Fruit fly (Drosophila melanogaster): Measurements from ENCODE around the gene AIF.

AIF gene

DNA sequence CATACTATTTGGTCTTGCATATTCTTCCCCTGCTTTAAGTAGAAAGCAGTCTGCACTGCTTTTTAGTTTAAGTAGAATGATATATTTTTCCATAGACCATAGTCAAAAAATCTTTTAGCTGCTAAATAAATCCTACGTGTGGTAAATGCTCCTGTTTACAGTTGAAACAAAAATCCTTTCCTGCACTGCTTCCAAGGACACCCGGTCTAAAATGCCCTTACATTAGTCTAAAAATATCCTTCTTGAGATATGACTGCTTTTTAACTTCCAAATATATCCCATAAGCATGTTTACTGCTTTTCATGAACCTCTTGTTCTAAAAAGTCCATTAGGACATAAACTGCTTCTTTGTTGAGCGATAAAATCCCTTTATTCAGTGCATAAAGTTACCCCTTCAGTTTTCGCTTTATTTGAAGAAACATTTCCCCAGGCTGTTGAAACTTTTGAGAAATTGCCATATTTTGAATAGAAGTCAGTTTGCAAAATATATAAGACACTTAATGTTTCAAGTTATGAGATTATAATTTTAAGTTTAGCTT lies 41.1 kb upstream of the AIF start:
- peak; percentile 87 for TF ChIP-seq CG11504 (tag; optimal IDR thresholded peaks at IDR 0.05)
- no peak for TF ChIP-seq CG4730 (GFP tag; IDR thresholded peaks at IDR 0.05)
- no peak for TF ChIP-seq klu (GFP tag; IDR thresholded peaks at IDR 0.05)
- no peak for TF ChIP-seq CG31441 (GFP tag; IDR thresholded peaks at IDR 0.05)
- no peak for TF ChIP-seq Six4 (GFP tag; optimal IDR thresholded peaks at IDR 0.05)
- no peak for TF ChIP-seq CG14667 (GFP tag; IDR thresholded peaks at IDR 0.05)
- peak; percentile 87 for TF ChIP-seq CG31365 (tag; optimal IDR thresholded peaks at IDR 0.05)
- TF ChIP-seq fd3F (GFP tag; optimal IDR thresholded peaks at IDR 0.05) = no peak
- no peak for TF ChIP-seq ham (GFP tag; IDR thresholded peaks at IDR 0.05)
- no peak for TF ChIP-seq CG17385 (GFP tag; optimal IDR thresholded peaks at IDR 0.05)
- no peak for TF ChIP-seq CG4617 (GFP tag; optimal IDR thresholded peaks at IDR 0.05; ENCODE audit: borderline replicate concordance)
- TF ChIP-seq seq (GFP tag; IDR thresholded peaks at IDR 0.05) = no peak

DNA sequence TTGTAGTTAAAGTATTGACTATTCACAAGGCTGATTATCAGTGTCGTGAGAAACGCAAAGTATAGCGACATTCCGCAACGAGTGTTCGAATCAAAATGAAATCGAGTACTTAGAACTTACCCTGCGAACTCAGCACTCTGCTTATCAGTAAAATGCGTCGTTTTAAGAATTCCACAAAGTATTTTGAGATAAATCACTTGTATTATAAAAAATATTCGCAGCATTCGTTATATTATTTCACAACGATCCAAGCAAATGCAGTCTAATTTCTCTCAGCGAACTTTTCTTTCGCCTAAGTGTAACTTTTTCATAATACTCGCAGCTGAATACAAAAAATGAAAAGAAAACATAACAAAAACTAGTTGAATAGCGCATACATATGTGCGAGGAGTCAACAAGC lies 22.4 kb upstream of the AIF start, which contains the start of gene CG4259:
CG4259 (minus strand) TSS at position 101 of the 400 bp plus-strand sequence.
- TF ChIP-seq zf30C (GFP tag; optimal IDR thresholded peaks at IDR 0.05) = no peak

DNA sequence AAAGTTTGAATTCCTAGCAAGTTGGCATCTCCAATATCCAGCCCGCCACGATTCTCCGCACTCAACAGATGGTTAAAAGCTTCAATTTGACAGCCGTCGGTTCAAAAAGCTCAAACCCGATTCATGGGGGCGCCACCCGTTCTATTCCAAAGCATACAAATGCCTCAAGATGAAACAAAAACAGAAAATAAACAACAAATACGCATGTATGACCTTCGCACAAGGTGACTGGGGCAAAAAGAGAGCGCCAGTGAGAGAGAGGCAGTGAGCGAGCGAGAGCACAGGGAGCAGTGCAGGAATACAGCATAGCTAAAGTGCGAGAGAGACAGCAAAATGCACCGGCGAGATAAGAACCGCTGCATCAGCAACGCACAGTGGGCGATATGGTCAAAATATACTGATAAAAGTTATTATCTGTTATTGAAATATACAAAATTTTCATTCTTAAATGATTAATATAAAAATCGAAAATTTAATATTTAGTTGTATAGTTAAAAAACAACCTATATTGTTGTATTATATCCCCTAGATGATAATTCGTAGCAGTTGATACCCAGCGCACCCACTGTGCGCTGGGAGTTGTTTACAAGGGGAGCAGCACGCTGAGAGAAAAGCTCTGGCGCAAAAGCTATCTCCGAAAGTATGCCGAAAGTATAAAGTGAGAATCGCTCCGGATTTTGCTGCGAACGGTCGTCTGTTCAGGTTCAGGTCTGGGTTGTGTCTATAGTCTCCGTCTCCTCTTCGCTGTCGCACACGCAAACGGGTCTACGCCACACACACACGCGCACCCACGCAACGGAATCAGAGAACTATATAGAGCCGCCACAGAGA lies 21.2 kb upstream of the AIF start, which contains the start of gene Glyp:
Glyp (plus strand) TSS at position 657 of the 831 bp plus-strand sequence.
- TF ChIP-seq Dref (GFP tag; IDR thresholded peaks at IDR 0.05) (no peak), CG12104 (GFP tag; optimal IDR thresholded peaks at IDR 0.05) (peak; percentile 97), CG14710 (tag; optimal IDR thresholded peaks at IDR 0.05) (peak; percentile 94), Med (GFP tag) (peak; percentile 91), mld (GFP tag; IDR thresholded peaks at IDR 0.05; ENCODE audit: partially characterized antibody) (no peak), TFAM (GFP tag; optimal IDR thresholded peaks at IDR 0.05) (peak; percentile 67), fu2 (GFP tag; optimal IDR thresholded peaks at IDR 0.05) (peak; percentile 68), lola (GFP tag; optimal IDR thresholded peaks at IDR 0.05) (peak in 1 of 3 experiments; percentile 95), mirr (GFP tag; optimal IDR thresholded peaks at IDR 0.05) (peak; percentile 78), nmo (GFP tag; optimal IDR thresholded peaks at IDR 0.05) (peak; percentile 97), maf-S (GFP tag; optimal IDR thresholded peaks at IDR 0.05) (peak; percentile 39), CG14050 (GFP tag; IDR thresholded peaks at IDR 0.05) (peak; percentile 94), CG17361 (GFP tag; IDR thresholded peaks at IDR 0.05) (peak; percentile 98), CG18476 (GFP tag; optimal IDR thresholded peaks at IDR 0.05) (peak; percentile 89), CG15073 (GFP tag; optimal IDR thresholded peaks at IDR 0.05) (no peak), CG4820 (GFP tag; optimal IDR thresholded peaks at IDR 0.05) (peak; percentile 93), Fer3 (tag; optimal IDR thresholded peaks at IDR 0.05) (peak; percentile 97), oc (tag; optimal IDR thresholded peaks at IDR 0.05) (peak; percentile 98), CG12236 (GFP tag; optimal IDR thresholded peaks at IDR 0.05) (peak; percentile 39), CG7786 (GFP tag; optimal IDR thresholded peaks at IDR 0.05) (peak; percentile 63), CG4328 (GFP tag; optimal IDR thresholded peaks at IDR 0.05) (peak; percentile 98), org-1 (GFP tag; optimal IDR thresholded peaks at IDR 0.05) (peak; percentile 98), Dll (GFP tag; IDR thresholded peaks at IDR 0.05; ENCODE audit: partially characterized antibody) (no peak), CG1024 (GFP tag; IDR thresholded peaks at IDR 0.05) (peak; percentile 63), cato (GFP tag; optimal IDR thresholded peaks at IDR 0.05; ENCODE audit: borderline replicate concordance) (peak; percentile 83), CG12219 (GFP tag; optimal IDR thresholded peaks at IDR 0.05) (peak; percentile 92), CG10209 (GFP tag; optimal IDR thresholded peaks at IDR 0.05) (peak; percentile 98), gce (GFP tag; IDR thresholded peaks at IDR 0.05) (peak; percentile 89), knrl (GFP tag; IDR thresholded peaks at IDR 0.05; ENCODE audit: partially characterized antibody) (0 out of 3 replicates have a peak, but pooled peaks have one; percentile 24), Opbp (GFP tag; IDR thresholded peaks at IDR 0.05; ENCODE audit: partially characterized antibody) (no peak), zfh1 (GFP tag; IDR thresholded peaks at IDR 0.05) (peak; percentile 91), CG8388 (GFP tag; optimal IDR thresholded peaks at IDR 0.05) (peak; percentile 96)
